Fruit fly (Drosophila melanogaster): ENCODE measurements around the gene CG33253.
A peak's percentile ranks its signal among the peaks of the same experiment; 100 is the strongest.

The CG33253 gene

dm6 chrX:19167586-19168403 lies 15.4 kb upstream of the CG33253 start (continued):
- peak; percentile 57; the same call in 1 of the 3 replicates for TF ChIP-seq so (GFP tag; IDR thresholded peaks at IDR 0.05)
- no peak for TF ChIP-seq ara (GFP tag; IDR thresholded peaks at IDR 0.05)
- TF ChIP-seq CG34422 (GFP tag; IDR thresholded peaks at IDR 0.05), result peak; percentile 27; the same call in 1 of the 3 replicates
- no peak for TF ChIP-seq Lhr (GFP tag; optimal IDR thresholded peaks at IDR 0.05)
- peak; percentile 24 for TF ChIP-seq lab (GFP tag; optimal IDR thresholded peaks at IDR 0.05)
- no peak for TF ChIP-seq CG8290 (GFP tag; optimal IDR thresholded peaks at IDR 0.05)
- TF ChIP-seq CG8290 (tag; optimal IDR thresholded peaks at IDR 0.05), result peak in 1 of 2 experiments; percentile 76
- no peak for TF ChIP-seq eyg (GFP tag; optimal IDR thresholded peaks at IDR 0.05)
- TF ChIP-seq lbe (GFP tag; optimal IDR thresholded peaks at IDR 0.05), result no peak
- no peak for TF ChIP-seq CG2875 (GFP tag; optimal IDR thresholded peaks at IDR 0.05)
- TF ChIP-seq eve (GFP tag; optimal IDR thresholded peaks at IDR 0.05), result no peak
- no peak for TF ChIP-seq CG1647 (GFP tag; optimal IDR thresholded peaks at IDR 0.05)
- peak; percentile 40 for TF ChIP-seq gro (GFP tag; optimal IDR thresholded peaks at IDR 0.05)
- TF ChIP-seq Atf6 (GFP tag; IDR thresholded peaks at IDR 0.05), result 0 out of 2 replicates have a peak, but pooled peaks have one; percentile 18
- no peak for TF ChIP-seq CG2202 (tag; optimal IDR thresholded peaks at IDR 0.05)
- no peak for TF ChIP-seq Oaz (GFP tag; IDR thresholded peaks at IDR 0.05)
- no peak for TF ChIP-seq CG4282 (GFP tag; optimal IDR thresholded peaks at IDR 0.05)
- no peak for TF ChIP-seq CG2129 (GFP tag; IDR thresholded peaks at IDR 0.05; ENCODE audit: partially characterized antibody)
- no peak for TF ChIP-seq Fer1 (GFP tag; optimal IDR thresholded peaks at IDR 0.05)
- peak; percentile 51 for TF ChIP-seq grn (GFP tag; optimal IDR thresholded peaks at IDR 0.05)
- TF ChIP-seq fd102C (GFP tag; optimal IDR thresholded peaks at IDR 0.05), result no peak
- TF ChIP-seq CG14667 (GFP tag; IDR thresholded peaks at IDR 0.05), result no peak
- no peak for TF ChIP-seq Eip74EF (GFP tag; optimal IDR thresholded peaks at IDR 0.05)
- TF ChIP-seq sim (GFP tag; IDR thresholded peaks at IDR 0.05), result no peak
- TF ChIP-seq Dll (GFP tag; IDR thresholded peaks at IDR 0.05; ENCODE audit: partially characterized antibody), result no peak
- no peak for TF ChIP-seq CG32772 (GFP tag; IDR thresholded peaks at IDR 0.05)
- TF ChIP-seq CG3847 (GFP tag; IDR thresholded peaks at IDR 0.05), result no peak
- peak; percentile 93 for TF ChIP-seq vvl (GFP tag; IDR thresholded peaks at IDR 0.05)
- no peak for TF ChIP-seq Ada2b (GFP tag; IDR thresholded peaks at IDR 0.05)
- no peak for TF ChIP-seq CG11723 (GFP tag; optimal IDR thresholded peaks at IDR 0.05)
- peak; percentile 23; the same call in 1 of the 2 replicates for TF ChIP-seq crol (GFP tag; IDR thresholded peaks at IDR 0.05)
- no peak for TF ChIP-seq Poxn (GFP tag; IDR thresholded peaks at IDR 0.05)
- no peak for TF ChIP-seq CG30403 (GFP tag; optimal IDR thresholded peaks at IDR 0.05)
- peak; percentile 27 for TF ChIP-seq CG12219 (GFP tag; optimal IDR thresholded peaks at IDR 0.05)
- no peak for TF ChIP-seq CG4424 (GFP tag; optimal IDR thresholded peaks at IDR 0.05)
- no peak for TF ChIP-seq Doc3 (GFP tag; IDR thresholded peaks at IDR 0.05; ENCODE audit: partially characterized antibody)
- TF ChIP-seq dimm (GFP tag; IDR thresholded peaks at IDR 0.05), result no peak
- no peak for TF ChIP-seq CG6683 (GFP tag; optimal IDR thresholded peaks at IDR 0.05)
- TF ChIP-seq run (tag; optimal IDR thresholded peaks at IDR 0.05), result no peak
- TF ChIP-seq pum (GFP tag; optimal IDR thresholded peaks at IDR 0.05), result no peak
- no peak for TF ChIP-seq CG7357 (GFP tag; IDR thresholded peaks at IDR 0.05)
- TF ChIP-seq CG12942 (GFP tag; optimal IDR thresholded peaks at IDR 0.05), result no peak
- TF ChIP-seq cg (GFP tag; optimal IDR thresholded peaks at IDR 0.05), result peak; percentile 80
- peak; percentile 73; the same call in 2 of the 3 replicates for TF ChIP-seq CG6175 (GFP tag; IDR thresholded peaks at IDR 0.05)
- TF ChIP-seq HLH54F (GFP tag; optimal IDR thresholded peaks at IDR 0.05), result no peak
- no peak for TF ChIP-seq CG15073 (GFP tag; optimal IDR thresholded peaks at IDR 0.05)
- TF ChIP-seq Deaf1 (tag; optimal IDR thresholded peaks at IDR 0.05), result peak; percentile 31
- no peak for TF ChIP-seq CG4328 (GFP tag; optimal IDR thresholded peaks at IDR 0.05)
- no peak for TF ChIP-seq ato (GFP tag; IDR thresholded peaks at IDR 0.05; ENCODE audit: partially characterized antibody)
- TF ChIP-seq CG6272 (GFP tag; IDR thresholded peaks at IDR 0.05), result no peak

Measured in whole organism, embryonic.